Fruit fly (Drosophila melanogaster) whole organism, adult: ENCODE results near the gene mad2.

Source experiments
- CG11617 ChIP-seq: fragments of 200-800 bp; sonication (Bioruptor generic); optimal IDR thresholded peaks from 2 replicates; lab custom pipeline; 2017; ENCODE audit warnings: mild to moderate bottlenecking, missing biosample characterization, missing genetic modification reagents, missing genetic modification characterization
- CG12768 ChIP-seq: fragments of 200-800 bp; sonication (Bioruptor generic); optimal IDR thresholded peaks from 2 replicates; lab custom pipeline; 2017; ENCODE audit warnings: missing biosample characterization, missing genetic modification characterization, mild to moderate bottlenecking, moderate library complexity, missing genetic modification reagents
- CG14711 ChIP-seq: fragments of 200-800 bp; sonication (Bioruptor generic); optimal IDR thresholded peaks from 2 replicates; lab custom pipeline; 2018; ENCODE audit warnings: missing biosample characterization, mild to moderate bottlenecking, missing genetic modification characterization, moderate library complexity
- CG1620 ChIP-seq: fragments of 200-800 bp; sonication (Bioruptor generic); optimal IDR thresholded peaks from 2 replicates; lab custom pipeline; 2016; ENCODE audit warnings: missing biosample characterization, missing genetic modification characterization
- CG33017 ChIP-seq: fragments of 200-800 bp; sonication (Bioruptor generic); optimal IDR thresholded peaks from 2 replicates; lab custom pipeline; 2018; ENCODE audit warnings: missing biosample characterization, mild to moderate bottlenecking, missing genetic modification characterization, moderate library complexity
- CG5204 ChIP-seq: fragments of 200-800 bp; sonication (Bioruptor generic); optimal IDR thresholded peaks from 2 replicates; lab custom pipeline; 2016; ENCODE audit warnings: missing biosample characterization, missing genetic modification characterization
- CG7045 ChIP-seq: fragments of 200-800 bp; sonication (Bioruptor generic); optimal IDR thresholded peaks from 2 replicates; lab custom pipeline; 2017; ENCODE audit warnings: missing biosample characterization, mild to moderate bottlenecking, missing genetic modification characterization
- CG7101 ChIP-seq: fragments of 200-800 bp; sonication (Bioruptor generic); optimal IDR thresholded peaks from 2 replicates; lab custom pipeline; 2018; ENCODE audit warnings: missing biosample characterization, mild to moderate bottlenecking, missing genetic modification characterization, moderate library complexity
- Clk ChIP-seq: fragments of 200-800 bp; sonication (Bioruptor generic); optimal IDR thresholded peaks from 2 replicates; lab custom pipeline; 2017; ENCODE audit warnings: missing biosample characterization, missing genetic modification characterization
- Crg-1 ChIP-seq: fragments of 200-800 bp; sonication (Bioruptor generic); optimal IDR thresholded peaks from 2 replicates; lab custom pipeline; 2016; ENCODE audit warnings: missing biosample characterization, missing genetic modification characterization
- Hr96 ChIP-seq: fragments of 200-800 bp; sonication (Bioruptor generic); optimal IDR thresholded peaks from 2 replicates; lab custom pipeline; 2016; ENCODE audit warnings: missing biosample characterization, missing genetic modification characterization
- Mnt ChIP-seq: fragments of 200-800 bp; sonication (Bioruptor generic); optimal IDR thresholded peaks from 2 replicates; lab custom pipeline; 2016; ENCODE audit warnings: missing biosample characterization, mild to moderate bottlenecking, missing genetic modification characterization
- bab1 ChIP-seq: fragments of 200-800 bp; sonication (Bioruptor generic); optimal IDR thresholded peaks from 3 replicates; lab custom pipeline; 2019; ENCODE audit warnings: missing biosample characterization, mild to moderate bottlenecking, missing genetic modification characterization, moderate library complexity
- cic ChIP-seq: fragments of 200-800 bp; sonication (Bioruptor generic); optimal IDR thresholded peaks from 2 replicates; lab custom pipeline; 2017; ENCODE audit warnings: missing biosample characterization, mild to moderate bottlenecking, missing genetic modification characterization, moderate library complexity
- cnc ChIP-seq, 2 experiments: fragments of >200 bp; optimal IDR thresholded peaks; 2 replicates each; lab custom pipeline; 2017
- kay ChIP-seq: fragments of 200-800 bp; sonication (Bioruptor generic); peaks from one replicate; lab custom pipeline; 2016; ENCODE audit warnings: missing biosample characterization, missing genetic modification characterization, borderline replicate concordance
- ovo ChIP-seq: fragments of 200-800 bp; sonication (Bioruptor generic); optimal IDR thresholded peaks from 2 replicates; lab custom pipeline; 2016; ENCODE audit warnings: missing biosample characterization, missing genetic modification characterization
- pad ChIP-seq: fragments of 200-800 bp; sonication (Bioruptor generic); optimal IDR thresholded peaks from 3 replicates; lab custom pipeline; 2017; ENCODE audit warnings: missing biosample characterization, missing genetic modification characterization, mild to moderate bottlenecking, moderate library complexity, missing genetic modification reagents
- tj ChIP-seq: fragments of 200-800 bp; sonication (Bioruptor generic); optimal IDR thresholded peaks from 3 replicates; lab custom pipeline; 2017; ENCODE audit warnings: missing biosample characterization, mild to moderate bottlenecking, missing genetic modification characterization, moderate library complexity
- toe ChIP-seq: fragments of 200-800 bp; sonication (Bioruptor generic); optimal IDR thresholded peaks from 2 replicates; lab custom pipeline; 2016; ENCODE audit warnings: missing biosample characterization, missing genetic modification characterization

Gene mad2

DNA sequence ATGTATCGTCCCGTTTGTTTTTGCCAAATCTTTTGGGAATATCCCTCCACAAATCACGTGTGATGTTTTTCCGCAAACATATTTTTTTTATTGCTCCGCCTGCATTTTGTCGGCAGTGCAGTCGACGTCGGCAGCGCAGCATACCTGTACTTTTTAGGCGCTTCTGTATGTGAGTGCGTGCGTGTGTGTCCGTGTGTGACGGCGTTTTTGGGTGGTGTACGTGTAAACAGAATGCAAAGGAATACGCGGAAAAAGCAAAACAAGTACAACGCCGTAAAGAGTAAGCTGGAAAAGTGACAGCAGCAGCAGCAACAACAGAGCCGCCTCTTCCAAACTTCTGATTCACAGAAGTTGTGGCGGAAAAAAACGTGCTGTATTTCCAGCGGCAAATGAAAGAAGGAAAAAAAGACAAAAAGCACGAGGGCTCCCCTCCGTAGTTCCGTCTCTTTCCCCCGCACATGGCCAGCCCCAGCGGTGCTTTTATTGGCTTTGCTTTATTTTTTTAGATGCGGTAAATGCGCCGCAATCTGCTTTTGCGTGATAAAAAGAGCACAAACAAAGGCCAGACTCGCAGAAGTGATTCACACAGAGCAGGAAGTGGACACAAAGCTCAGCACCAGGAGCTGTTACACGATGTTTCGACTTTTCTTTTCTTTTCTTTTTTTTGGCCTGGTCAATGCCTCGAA is 42.6 kb downstream of the mad2 start:
- no peak for TF ChIP-seq CG1620 (GFP tag; lab: Kevin White, UChicago)
- TF ChIP-seq Crg-1, result no peak
- TF ChIP-seq Mnt, result peak; percentile 82
- TF ChIP-seq tj (GFP tag; lab: Kevin White, UChicago), result peak; percentile 36
- peak; percentile 75 for TF ChIP-seq cic (GFP tag; lab: Kevin White, UChicago)
- peak; percentile 37 for TF ChIP-seq CG12768 (GFP tag; lab: Kevin White, UChicago)

DNA sequence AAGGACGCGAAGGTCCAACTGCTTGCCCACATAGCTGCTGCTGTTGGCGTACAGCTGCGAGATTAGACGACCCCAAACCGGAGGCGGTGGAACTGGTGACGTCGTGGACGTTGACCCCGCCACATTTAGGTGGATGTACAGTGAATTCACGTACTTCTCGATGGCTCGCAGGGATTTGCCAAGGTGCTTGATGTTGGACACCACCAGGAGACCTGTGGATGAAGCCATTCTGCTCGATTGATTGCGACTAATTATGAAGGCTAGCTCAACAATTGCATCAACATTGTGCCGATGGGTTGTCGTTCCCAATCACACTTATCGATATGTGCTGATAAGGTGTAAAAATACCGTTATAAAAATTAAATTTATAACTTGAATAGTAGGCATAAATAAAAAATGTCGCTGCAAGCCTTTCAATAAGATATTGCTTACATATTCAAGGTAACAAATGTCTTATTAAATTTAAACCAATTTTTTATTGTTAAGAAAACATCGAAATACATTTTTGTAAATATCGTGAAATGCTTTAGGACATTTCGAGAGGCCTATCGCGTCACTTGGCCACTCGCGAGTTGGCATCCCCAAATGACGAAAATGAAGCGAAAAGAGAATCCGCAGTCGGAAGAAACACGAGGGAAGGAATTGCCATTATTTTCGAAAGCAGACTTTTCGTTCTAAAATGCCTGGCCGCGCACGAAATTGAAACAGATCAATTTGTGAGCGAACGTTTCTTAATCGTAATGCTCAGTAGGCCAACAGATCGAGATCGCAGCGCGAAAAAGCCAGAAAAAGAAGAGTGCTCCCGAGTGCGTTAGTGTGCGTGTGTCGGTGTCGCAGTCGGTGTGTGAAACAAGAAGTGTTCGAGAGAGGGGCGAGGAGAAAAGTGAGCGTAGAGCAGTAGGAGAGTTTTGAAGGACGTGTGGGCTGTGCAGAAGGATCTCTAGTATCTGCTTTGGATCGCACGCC is 44.1 kb downstream of the mad2 start, which contains the start of the genes Ppat-Dpck and scny:
TSS of gene Ppat-Dpck (minus strand) at position 263 of the 966 bp plus-strand sequence.
TSS of gene scny (plus strand) at position 471 of the 966 bp plus-strand sequence.
- TF ChIP-seq Crg-1 (no peak), CG1620 (GFP tag; lab: Kevin White, UChicago) (no peak), CG33017 (tag; lab: Kevin White, UChicago) (no peak), CG12768 (GFP tag; lab: Kevin White, UChicago) (peak; percentile 16), cnc (optimal IDR thresholded peaks at IDR 0.05; lab: Kevin White, UChicago) (no peak), tj (GFP tag; lab: Kevin White, UChicago) (peak; percentile 51), CG11617 (GFP tag; lab: Kevin White, UChicago) (peak; percentile 60), pad (GFP tag; lab: Kevin White, UChicago) (no peak), Clk (GFP tag; lab: Kevin White, UChicago) (no peak), ovo (GFP tag; lab: Kevin White, UChicago) (peak; percentile 83), CG14711 (peak; percentile 88), Mnt (peak; percentile 91), kay (GFP tag; lab: Kevin White, UChicago) (no peak), Hr96 (GFP tag; lab: Kevin White, UChicago) (no peak), CG7101 (tag; lab: Kevin White, UChicago) (peak; percentile 48), cic (GFP tag; lab: Kevin White, UChicago) (peak; percentile 52), bab1 (GFP tag; lab: Kevin White, UChicago) (peak; percentile 54), CG5204 (GFP tag; lab: Kevin White, UChicago) (no peak), toe (GFP tag; lab: Kevin White, UChicago) (no peak), CG7045 (no peak)

DNA sequence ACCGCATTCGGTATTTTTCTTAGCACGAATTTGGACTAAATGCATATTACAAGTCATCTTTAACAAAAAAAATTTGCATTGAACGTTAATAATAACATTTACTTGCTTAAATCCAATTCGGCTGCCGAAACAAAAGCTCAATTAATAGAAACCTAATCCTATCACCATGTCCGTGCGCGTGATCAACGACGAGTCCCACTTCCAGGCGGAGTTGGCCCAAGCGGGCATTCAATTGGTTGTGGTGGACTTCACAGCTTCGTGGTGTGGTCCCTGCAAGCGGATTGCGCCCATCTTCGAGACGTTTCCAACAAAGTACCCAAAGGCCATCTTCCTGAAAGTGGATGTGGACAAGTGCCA is 47.1 kb downstream of the mad2 start, which contains the start of gene Txl:
TSS of gene Txl (plus strand) at position 3 of the 357 bp plus-strand sequence.
- TF ChIP-seq cnc (optimal IDR thresholded peaks at IDR 0.05; lab: Kevin White, UChicago) (peak; percentile 85 to 95), Mnt (no peak)

DNA sequence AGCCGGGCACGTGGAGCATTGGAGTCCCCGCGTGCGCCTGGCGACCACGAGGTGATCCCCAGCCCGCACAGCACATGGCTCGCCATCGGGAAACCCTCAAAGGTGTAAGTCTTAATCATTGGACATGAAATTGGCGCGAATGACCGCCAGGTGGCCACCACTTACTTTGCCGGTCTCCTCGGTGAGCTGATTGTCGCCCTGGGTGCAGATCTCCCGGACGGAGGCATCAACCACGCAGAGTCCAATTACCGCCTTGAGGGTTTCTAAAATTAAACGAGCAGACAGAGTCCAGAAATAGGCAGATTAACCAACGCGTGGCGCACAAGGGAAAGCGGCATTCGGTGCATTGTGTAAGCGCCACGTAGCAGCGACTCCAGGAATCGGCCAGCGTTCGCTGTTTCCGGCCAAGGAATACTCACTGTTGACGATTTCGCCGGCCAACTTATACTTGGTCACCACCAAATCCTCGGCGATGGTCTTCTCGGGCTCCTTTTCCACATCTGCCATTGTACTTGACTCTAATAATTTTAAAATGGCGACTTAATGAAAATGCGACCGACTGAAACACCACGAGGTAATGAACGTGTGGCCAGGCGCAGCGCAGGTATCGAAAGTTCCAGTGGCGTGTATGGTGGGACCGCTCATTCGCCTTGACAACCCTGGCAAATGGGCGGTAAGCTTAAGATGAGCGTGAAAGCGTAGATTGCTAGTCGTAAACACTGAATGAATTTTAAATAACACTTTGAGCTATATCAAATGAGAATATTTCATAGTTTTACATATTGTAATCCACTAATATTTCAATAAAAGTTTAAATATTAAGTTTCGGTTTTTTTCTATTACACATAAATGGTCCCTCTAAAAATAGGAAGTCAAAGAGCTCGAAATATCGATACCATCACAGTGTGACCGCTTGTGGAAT is 47.7 kb downstream of the mad2 start, which contains the start of gene CG10576:
TSS of gene CG10576 (minus strand) at position 781 of the 922 bp plus-strand sequence.
- TF ChIP-seq tj (GFP tag; lab: Kevin White, UChicago) (peak; percentile 21), CG7101 (tag; lab: Kevin White, UChicago) (peak; percentile 18), cnc (optimal IDR thresholded peaks at IDR 0.05; lab: Kevin White, UChicago) (no peak), CG5204 (GFP tag; lab: Kevin White, UChicago) (no peak), CG33017 (tag; lab: Kevin White, UChicago) (no peak), kay (GFP tag; lab: Kevin White, UChicago) (no peak), toe (GFP tag; lab: Kevin White, UChicago) (no peak), CG1620 (GFP tag; lab: Kevin White, UChicago) (peak; percentile 42), Crg-1 (peak; percentile 52), bab1 (GFP tag; lab: Kevin White, UChicago) (peak; percentile 21), CG14711 (peak; percentile 95), CG7045 (no peak), ovo (GFP tag; lab: Kevin White, UChicago) (no peak), CG11617 (GFP tag; lab: Kevin White, UChicago) (peak; percentile 44), pad (GFP tag; lab: Kevin White, UChicago) (peak; percentile 20), Mnt (peak; percentile 98), CG12768 (GFP tag; lab: Kevin White, UChicago) (no peak), Clk (GFP tag; lab: Kevin White, UChicago) (no peak), Hr96 (GFP tag; lab: Kevin White, UChicago) (no peak), cic (GFP tag; lab: Kevin White, UChicago) (no peak)
